Fruit fly (Drosophila melanogaster): ENCODE data around the gene sina.

Gene sina

dm6 chr3L:16890650-16891336 is 37.2 kb downstream of the sina start (continued):
- TF ChIP-seq CG3065 (GFP tag; optimal IDR thresholded peaks at IDR 0.05) (peak; percentile 70), CG12219 (GFP tag; optimal IDR thresholded peaks at IDR 0.05) (peak; percentile 88), Nf-YB (GFP tag; optimal IDR thresholded peaks at IDR 0.05) (peak; percentile 69), CG17568 (GFP tag; optimal IDR thresholded peaks at IDR 0.05) (peak; percentile 64), jumu (GFP tag; optimal IDR thresholded peaks at IDR 0.05) (peak; percentile 86), CG18599 (GFP tag; optimal IDR thresholded peaks at IDR 0.05) (peak; percentile 82), CG9817 (tag; optimal IDR thresholded peaks at IDR 0.05) (peak; percentile 78), Med (GFP tag) (peak; percentile 95), slp2 (GFP tag; optimal IDR thresholded peaks at IDR 0.05) (peak; percentile 86), CG9797 (GFP tag; optimal IDR thresholded peaks at IDR 0.05) (peak; percentile 23), trh (GFP tag; optimal IDR thresholded peaks at IDR 0.05) (peak; percentile 61), mam (GFP tag; optimal IDR thresholded peaks at IDR 0.05) (peak; percentile 85), Hmr (GFP tag; optimal IDR thresholded peaks at IDR 0.05) (peak; percentile 66), CG4424 (GFP tag; optimal IDR thresholded peaks at IDR 0.05) (peak; percentile 94), CG11398 (GFP tag; optimal IDR thresholded peaks at IDR 0.05) (peak; percentile 79), pb (GFP tag; optimal IDR thresholded peaks at IDR 0.05) (peak; percentile 69), gt (GFP tag; IDR thresholded peaks at IDR 0.05) (peak; percentile 79; the same call in 1 of the 2 replicates), bcd (GFP tag; optimal IDR thresholded peaks at IDR 0.05) (peak; percentile 89), CG12769 (tag; optimal IDR thresholded peaks at IDR 0.05) (peak; percentile 66), CG6683 (GFP tag; optimal IDR thresholded peaks at IDR 0.05) (peak; percentile 29), CG43689 (GFP tag; IDR thresholded peaks at IDR 0.05) (peak; percentile 52; the same call in 1 of the 2 replicates), sr (GFP tag; IDR thresholded peaks at IDR 0.05) (peak; percentile 81; the same call in 2 of the 3 replicates), Fer2 (tag; optimal IDR thresholded peaks at IDR 0.05) (peak; percentile 46), CG10959 (GFP tag; IDR thresholded peaks at IDR 0.05) (peak; percentile 89), lbe (GFP tag; optimal IDR thresholded peaks at IDR 0.05) (no peak), Max (GFP tag; optimal IDR thresholded peaks at IDR 0.05) (peak; percentile 67), CG2875 (GFP tag; optimal IDR thresholded peaks at IDR 0.05) (peak; percentile 91), CG8944 (GFP tag; optimal IDR thresholded peaks at IDR 0.05) (peak; percentile 89), CG13775 (GFP tag; optimal IDR thresholded peaks at IDR 0.05) (peak; percentile 81), nerfin-2 (GFP tag; IDR thresholded peaks at IDR 0.05; ENCODE audit: partially characterized antibody) (no peak), Mad (GFP tag; optimal IDR thresholded peaks at IDR 0.05) (peak; percentile 55), Dip2 (GFP tag; IDR thresholded peaks at IDR 0.05) (no peak), Nf-YA (GFP tag; IDR thresholded peaks at IDR 0.05) (peak; percentile 93), gsb-n (tag; optimal IDR thresholded peaks at IDR 0.05) (peak; percentile 92), CTCF (GFP tag; optimal IDR thresholded peaks at IDR 0.05) (peak; percentile 56), CG17361 (GFP tag; IDR thresholded peaks at IDR 0.05) (peak; percentile 91), gfzf (GFP tag; optimal IDR thresholded peaks at IDR 0.05) (no peak), eyg (GFP tag; optimal IDR thresholded peaks at IDR 0.05) (peak; percentile 89), sqz (GFP tag; optimal IDR thresholded peaks at IDR 0.05) (peak; percentile 84), CG6854 (GFP tag; optimal IDR thresholded peaks at IDR 0.05) (peak; percentile 53), CG12744 (GFP tag; optimal IDR thresholded peaks at IDR 0.05) (peak; percentile 54), CG7372 (GFP tag; IDR thresholded peaks at IDR 0.05) (peak; percentile 85), Oaz (GFP tag; IDR thresholded peaks at IDR 0.05) (peak; percentile 82), CG4707 (GFP tag; optimal IDR thresholded peaks at IDR 0.05) (peak; percentile 70), CG17359 (tag; optimal IDR thresholded peaks at IDR 0.05) (peak; percentile 93), Neu2 (GFP tag; optimal IDR thresholded peaks at IDR 0.05; ENCODE audit: borderline replicate concordance) (no peak), lilli (GFP tag; optimal IDR thresholded peaks at IDR 0.05) (peak; percentile 74), CG14050 (GFP tag; IDR thresholded peaks at IDR 0.05) (peak; percentile 91), her (GFP tag; optimal IDR thresholded peaks at IDR 0.05) (peak; percentile 85), tll (GFP tag; optimal IDR thresholded peaks at IDR 0.05) (no peak)
